Worm (Caenorhabditis elegans) whole organism, late embryonic: ENCODE measurements around the gene del-9.

ENCODE experiments used
- ama-1 ChIP-seq: fragments of 150-350 bp; optimal IDR thresholded peaks from 2 replicates; lab custom pipeline; 2014
- ceh-22 ChIP-seq: sonication (generic microtip); optimal IDR thresholded peaks from 2 replicates; lab custom pipeline; 2017; ENCODE audit warnings: missing biosample characterization, missing genetic modification characterization
- ceh-30 ChIP-seq: fragments of 150-350 bp; optimal IDR thresholded peaks from 2 replicates; lab custom pipeline; 2014; ENCODE audit warnings: missing biosample characterization, missing genetic modification characterization
- fkh-10 ChIP-seq: fragments of 150-350 bp; optimal IDR thresholded peaks from 2 replicates; lab custom pipeline; 2014; ENCODE audit warnings: missing biosample characterization, missing genetic modification reagents, missing genetic modification characterization
- nhr-11 ChIP-seq: fragments of 150-350 bp; optimal IDR thresholded peaks from 2 replicates; lab custom pipeline; 2014; ENCODE audit warnings: missing biosample characterization, missing genetic modification characterization

DNA sequence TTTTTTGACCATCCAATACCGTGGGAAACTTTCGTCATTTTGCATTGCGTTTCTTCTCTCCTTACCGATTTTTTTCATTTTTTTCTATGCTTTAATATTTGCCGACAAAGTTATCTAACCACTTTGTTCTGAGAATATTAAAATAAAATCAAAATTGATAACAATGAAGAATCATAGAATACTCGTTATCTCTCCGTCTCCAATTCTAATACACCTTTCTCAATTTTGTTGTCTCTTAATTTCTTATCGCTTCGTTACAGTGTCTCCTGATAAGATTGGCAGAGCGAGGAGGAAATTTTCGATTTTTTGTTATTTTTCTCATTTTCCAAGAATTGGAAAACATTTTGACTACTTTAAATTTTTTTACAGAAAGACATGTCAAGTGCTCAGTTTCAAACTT lies 40.9 kb downstream of the del-9 start, which contains the start of gene ckc-1:
- TF ChIP-seq nhr-11 (tag; lab: Kevin White, UChicago), result no peak
- TF ChIP-seq ceh-30 (tag; lab: Kevin White, UChicago), result no peak
- no peak for TF ChIP-seq ama-1 (lab: Kevin White, UChicago)
- TF ChIP-seq fkh-10 (GFP tag; lab: Kevin White, UChicago), result no peak
- no peak for TF ChIP-seq ceh-22
